Worm (Caenorhabditis elegans): ENCODE measurements around the gene Y39B6A.29.

DNA sequence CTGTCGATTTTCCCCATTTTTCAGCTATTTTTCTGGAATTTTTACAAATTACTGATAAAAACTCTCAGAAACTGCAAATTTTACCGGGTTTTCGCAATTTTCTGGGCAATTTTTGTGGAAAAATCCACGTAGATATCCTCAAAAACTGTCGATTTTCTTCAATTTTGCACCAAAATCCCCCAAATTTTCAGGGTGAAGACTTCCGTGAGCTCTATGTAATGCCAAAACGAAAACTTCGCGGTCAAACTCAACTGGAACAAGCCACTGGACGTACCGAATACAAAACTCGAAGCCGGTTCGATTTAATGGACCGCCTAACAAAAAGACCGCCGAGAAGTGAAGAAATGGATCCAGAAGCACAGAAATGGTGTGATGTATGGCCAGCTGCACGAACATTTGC, 42.8 kb downstream of the Y39B6A.29 start:
- no peak for TF ChIP-seq flt-1 (GFP tag; IDR thresholded peaks at IDR 0.05)
- TF ChIP-seq klf-2 (GFP tag; conservative IDR thresholded peaks at IDR 0.05), result no peak
- no peak for TF ChIP-seq cog-1 (tag; optimal IDR thresholded peaks at IDR 0.05)
- no peak for TF ChIP-seq ref-1 (GFP tag; conservative IDR thresholded peaks at IDR 0.05)
- no peak for TF ChIP-seq T22C8.4 (GFP tag; IDR thresholded peaks at IDR 0.05)
- TF ChIP-seq ztf-23 (GFP tag; IDR thresholded peaks at IDR 0.05), result no peak
- TF ChIP-seq med-1 (GFP tag; optimal IDR thresholded peaks at IDR 0.05; ENCODE audit: insufficient read depth), result no peak
- TF ChIP-seq tab-1 (GFP tag; IDR thresholded peaks at IDR 0.05), result no peak
- TF ChIP-seq ztf-29 (GFP tag; IDR thresholded peaks at IDR 0.05), result no peak

All from whole organism, midembryonic.